Worm (Caenorhabditis elegans) whole organism, midembryonic: ENCODE data around the gene uggt-1.

Source experiments
- T22C8.4 ChIP-seq: fragments of 200-800 bp; sonication (Bioruptor generic); IDR thresholded peaks from 2 replicates; pipeline ENCODE4 v1.3.6; 2022; ENCODE audit warnings: missing genetic modification characterization, missing compliant biosample characterization
- cog-1 ChIP-seq: sonication (generic microtip); optimal IDR thresholded peaks from 2 replicates; lab custom pipeline; 2016; ENCODE audit warnings: missing genetic modification characterization, missing compliant biosample characterization
- flt-1 ChIP-seq: fragments of 200-800 bp; sonication (Bioruptor generic); IDR thresholded peaks from 2 replicates; pipeline ENCODE4 v1.3.6; 2022; ENCODE audit warnings: missing genetic modification characterization, missing compliant biosample characterization
- klf-2 ChIP-seq: fragments of 200-800 bp; sonication (Bioruptor generic); conservative IDR thresholded peaks from 2 replicates; pipeline ENCODE4 v1.3.6; 2022; ENCODE audit warnings: missing genetic modification reagents, missing genetic modification characterization, missing compliant biosample characterization
- med-1 ChIP-seq: sonication (generic microtip); optimal IDR thresholded peaks from 2 replicates; lab custom pipeline; 2017; ENCODE audit warnings: missing genetic modification characterization, mild to moderate bottlenecking, missing compliant biosample characterization, antibody characterized with exemption, missing genetic modification reagents; ENCODE audit not compliant: insufficient read depth
- ref-1 ChIP-seq: fragments of 200-800 bp; sonication (Bioruptor generic); conservative IDR thresholded peaks from 2 replicates; pipeline ENCODE4 v1.3.6; 2022; ENCODE audit warnings: missing genetic modification reagents, missing genetic modification characterization, missing compliant biosample characterization
- tab-1 ChIP-seq: fragments of 200-800 bp; sonication (Bioruptor generic); IDR thresholded peaks from 2 replicates; pipeline ENCODE4 v1.3.6; 2022; ENCODE audit warnings: missing genetic modification characterization, missing compliant biosample characterization
- ztf-23 ChIP-seq: fragments of 200-800 bp; sonication (Bioruptor generic); IDR thresholded peaks from 2 replicates; pipeline ENCODE4 v1.3.6; 2022; ENCODE audit warnings: missing genetic modification reagents, missing genetic modification characterization, missing compliant biosample characterization
- ztf-29 ChIP-seq: fragments of 200-800 bp; sonication (Bioruptor generic); IDR thresholded peaks from 2 replicates; pipeline ENCODE4 v1.3.6; 2022; ENCODE audit warnings: missing genetic modification reagents, missing genetic modification characterization, missing compliant biosample characterization

The uggt-1 gene

ce11 chrX:7469907-7470306 lies 30.9 kb downstream of the uggt-1 start:
- TF ChIP-seq tab-1 (GFP tag; lab: Robert Waterston, UW) (no peak), med-1 (GFP tag; lab: Kevin White, UChicago) (no peak), ref-1 (GFP tag; lab: Robert Waterston, UW) (no peak), ztf-29 (GFP tag; lab: Robert Waterston, UW) (no peak), cog-1 (tag; lab: Kevin White, UChicago) (no peak), T22C8.4 (GFP tag; lab: Robert Waterston, UW) (no peak), klf-2 (no peak), flt-1 (GFP tag; lab: Robert Waterston, UW) (no peak), ztf-23 (no peak)

ce11 chrX:7466682-7467081 lies 34.1 kb downstream of the uggt-1 start:
- TF ChIP-seq med-1 (GFP tag; lab: Kevin White, UChicago): no peak
- no peak for TF ChIP-seq ztf-23
- TF ChIP-seq klf-2: no peak
- no peak for TF ChIP-seq ztf-29 (GFP tag; lab: Robert Waterston, UW)
- TF ChIP-seq cog-1 (tag; lab: Kevin White, UChicago): no peak
- no peak for TF ChIP-seq ref-1 (GFP tag; lab: Robert Waterston, UW)
- TF ChIP-seq T22C8.4 (GFP tag; lab: Robert Waterston, UW): no peak
- TF ChIP-seq flt-1 (GFP tag; lab: Robert Waterston, UW): no peak
- no peak for TF ChIP-seq tab-1 (GFP tag; lab: Robert Waterston, UW)

- TF ChIP-seq tab-1 (GFP tag; lab: Robert Waterston, UW): no peak
- no peak for TF ChIP-seq flt-1 (GFP tag; lab: Robert Waterston, UW)
- no peak for TF ChIP-seq med-1 (GFP tag; lab: Kevin White, UChicago)
- no peak for TF ChIP-seq klf-2
- TF ChIP-seq T22C8.4 (GFP tag; lab: Robert Waterston, UW): no peak
- no peak for TF ChIP-seq ztf-29 (GFP tag; lab: Robert Waterston, UW)
- TF ChIP-seq ref-1 (GFP tag; lab: Robert Waterston, UW): no peak
Observed at ce11 chrX:7464389-7464788, 36.4 kb downstream of the uggt-1 start.

ce11 chrX:7463637-7464036 lies 37.1 kb downstream of the uggt-1 start, which contains the start of gene sox-2:
Gene sox-2 (minus strand): TSS chrX:7463736.
- no peak for TF ChIP-seq klf-2
- TF ChIP-seq flt-1 (GFP tag; lab: Robert Waterston, UW): no peak
- no peak for TF ChIP-seq ztf-23
- TF ChIP-seq ref-1 (GFP tag; lab: Robert Waterston, UW): no peak
- TF ChIP-seq T22C8.4 (GFP tag; lab: Robert Waterston, UW): no peak
- no peak for TF ChIP-seq ztf-29 (GFP tag; lab: Robert Waterston, UW)
- TF ChIP-seq med-1 (GFP tag; lab: Kevin White, UChicago): no peak
- TF ChIP-seq cog-1 (tag; lab: Kevin White, UChicago): no peak
- no peak for TF ChIP-seq tab-1 (GFP tag; lab: Robert Waterston, UW)

- TF ChIP-seq tab-1 (GFP tag; lab: Robert Waterston, UW): 0 out of 2 replicates have a peak, but pooled peaks have one; percentile 40
- no peak for TF ChIP-seq T22C8.4 (GFP tag; lab: Robert Waterston, UW)
- TF ChIP-seq cog-1 (tag; lab: Kevin White, UChicago): no peak
- TF ChIP-seq ztf-23: no peak
Observed at ce11 chrX:7460516-7460915, 40.3 kb downstream of the uggt-1 start.

- TF ChIP-seq tab-1 (GFP tag; lab: Robert Waterston, UW) (no peak), flt-1 (GFP tag; lab: Robert Waterston, UW) (no peak), ztf-23 (no peak), T22C8.4 (GFP tag; lab: Robert Waterston, UW) (no peak), klf-2 (no peak), med-1 (GFP tag; lab: Kevin White, UChicago) (no peak), ref-1 (GFP tag; lab: Robert Waterston, UW) (no peak)
Observed at ce11 chrX:7457154-7457674, 43.6 kb downstream of the uggt-1 start.

- TF ChIP-seq flt-1 (GFP tag; lab: Robert Waterston, UW) (0 out of 2 replicates have a peak, but pooled peaks have one; percentile 15), ztf-29 (GFP tag; lab: Robert Waterston, UW) (no peak)
Observed at ce11 chrX:7455960-7456359, 44.8 kb downstream of the uggt-1 start.

- TF ChIP-seq klf-2 (no peak), cog-1 (tag; lab: Kevin White, UChicago) (no peak), tab-1 (GFP tag; lab: Robert Waterston, UW) (0 out of 2 replicates have a peak, but pooled peaks have one; percentile 53)
Observed at ce11 chrX:7452606-7453005, 48.2 kb downstream of the uggt-1 start.

ce11 chrX:7447340-7447739 lies 53.4 kb downstream of the uggt-1 start:
- no peak for TF ChIP-seq tab-1 (GFP tag; lab: Robert Waterston, UW)
- no peak for TF ChIP-seq cog-1 (tag; lab: Kevin White, UChicago)
- TF ChIP-seq flt-1 (GFP tag; lab: Robert Waterston, UW): no peak
- TF ChIP-seq med-1 (GFP tag; lab: Kevin White, UChicago): no peak
- no peak for TF ChIP-seq ztf-29 (GFP tag; lab: Robert Waterston, UW)
- no peak for TF ChIP-seq ztf-23
- no peak for TF ChIP-seq T22C8.4 (GFP tag; lab: Robert Waterston, UW)
- no peak for TF ChIP-seq ref-1 (GFP tag; lab: Robert Waterston, UW)
- no peak for TF ChIP-seq klf-2

- TF ChIP-seq med-1 (GFP tag; lab: Kevin White, UChicago) (no peak), T22C8.4 (GFP tag; lab: Robert Waterston, UW) (no peak), cog-1 (tag; lab: Kevin White, UChicago) (no peak), ztf-23 (no peak), ref-1 (GFP tag; lab: Robert Waterston, UW) (no peak), klf-2 (no peak), tab-1 (GFP tag; lab: Robert Waterston, UW) (no peak)
Observed at ce11 chrX:7446485-7446884, 54.3 kb downstream of the uggt-1 start.
